Fruit fly (Drosophila melanogaster) whole organism, wandering third instar larva: Measurements from ENCODE around the gene Tektin-C.

Experiments used
- Abd-B ChIP-seq: fragments of >200 bp; optimal IDR thresholded peaks from 2 replicates; lab custom pipeline; 2017; ENCODE audit warnings: missing biosample characterization, missing genetic modification characterization
- Dfd ChIP-seq: fragments of >200 bp; optimal IDR thresholded peaks from 2 replicates; lab custom pipeline; 2017; ENCODE audit warnings: missing biosample characterization, missing genetic modification characterization
- Myc ChIP-seq: fragments of >200 bp; optimal IDR thresholded peaks from 2 replicates; lab custom pipeline; 2017
- OdsH ChIP-seq: fragments of 200-800 bp; sonication (Bioruptor generic); optimal IDR thresholded peaks from 2 replicates; lab custom pipeline; 2016; ENCODE audit warnings: missing biosample characterization, mild to moderate bottlenecking, missing genetic modification characterization
- Vsx2 ChIP-seq: fragments of 200-300, 225-300 bp; sonication (Bioruptor generic); optimal IDR thresholded peaks from 2 replicates; lab custom pipeline; 2018; ENCODE audit warnings: missing biosample characterization, missing genetic modification characterization; ENCODE audit not compliant: partially characterized antibody
- dsf ChIP-seq: sonication (Bioruptor generic); optimal IDR thresholded peaks from 2 replicates; lab custom pipeline; 2016; ENCODE audit warnings: missing biosample characterization, missing genetic modification characterization, borderline replicate concordance
- foxo ChIP-seq, 2 experiments: fragments of 200-800 bp; sonication (Bioruptor generic); optimal IDR thresholded peaks; 2 replicates in 1 of 2; 3 replicates in 1 of 2; lab custom pipeline; 2016 to 2017; ENCODE audit warnings: missing biosample characterization in 2 of 2, missing genetic modification characterization in 2 of 2
- fru ChIP-seq: fragments of 200-800 bp; sonication (Bioruptor generic); optimal IDR thresholded peaks from 3 replicates; lab custom pipeline; 2016; ENCODE audit warnings: missing biosample characterization, mild to moderate bottlenecking, missing genetic modification characterization
- rgr ChIP-seq: fragments of 200-800 bp; sonication (Bioruptor generic); optimal IDR thresholded peaks from 3 replicates; lab custom pipeline; 2016; ENCODE audit warnings: missing biosample characterization, mild to moderate bottlenecking, missing genetic modification characterization
- sv ChIP-seq: fragments of 200-800 bp; sonication (Bioruptor generic); optimal IDR thresholded peaks from 3 replicates; lab custom pipeline; 2016; ENCODE audit warnings: missing biosample characterization, missing genetic modification characterization

dm6 chr3L:5802733-5803132 lies 6.4 kb upstream of the Tektin-C start, which contains the start of gene CG42272:
- TF ChIP-seq Myc (lab: Kevin White, UChicago) (no peak), Dfd (GFP tag; lab: Kevin White, UChicago) (no peak), OdsH (GFP tag; lab: Kevin White, UChicago) (no peak), dsf (GFP tag; lab: Kevin White, UChicago) (no peak), rgr (GFP tag; lab: Kevin White, UChicago) (no peak), foxo (GFP tag; optimal IDR thresholded peaks at IDR 0.05; lab: Kevin White, UChicago) (no peak), Abd-B (GFP tag; lab: Kevin White, UChicago) (no peak), fru (no peak), sv (no peak), Vsx2 (GFP tag; lab: Kevin White, UChicago) (no peak)
